Worm (Caenorhabditis elegans) whole organism, early embryonic: Measurements from ENCODE around the gene str-262.

Experiments
- ama-1 ChIP-seq: fragments of 150-350 bp; optimal IDR thresholded peaks from 2 replicates; lab custom pipeline; 2014
- ceh-36 ChIP-seq: sonication (generic microtip); optimal IDR thresholded peaks from 2 replicates; lab custom pipeline; 2016; ENCODE audit warnings: missing genetic modification characterization, inconsistent platforms, missing compliant biosample characterization
- flt-1 ChIP-seq: fragments of 200-800 bp; sonication (Bioruptor generic); IDR thresholded peaks from 2 replicates; pipeline ENCODE4 v1.3.6; 2022; ENCODE audit warnings: missing genetic modification characterization, missing compliant biosample characterization
- hmg-4 ChIP-seq: fragments of 200-800 bp; sonication (Bioruptor generic); optimal IDR thresholded peaks from 2 replicates; lab custom pipeline; 2018; ENCODE audit warnings: mild to moderate bottlenecking, missing genetic modification characterization, missing compliant biosample characterization
- hnd-1 ChIP-seq: sonication (generic microtip); optimal IDR thresholded peaks from 2 replicates; lab custom pipeline; 2016; ENCODE audit warnings: missing genetic modification characterization, missing compliant biosample characterization
- pes-1 ChIP-seq: fragments of 200-800 bp; sonication (Bioruptor generic); IDR thresholded peaks from 2 replicates; pipeline ENCODE4 v1.3.6; 2022; ENCODE audit warnings: missing genetic modification reagents, missing genetic modification characterization, missing compliant biosample characterization
- scrt-1 ChIP-seq: fragments of 200-800 bp; sonication (Bioruptor generic); IDR thresholded peaks from 2 replicates; pipeline ENCODE4 v1.3.6; 2022; ENCODE audit warnings: missing genetic modification characterization, missing compliant biosample characterization
- sea-1 ChIP-seq: fragments of 200-800 bp; sonication (Bioruptor generic); conservative IDR thresholded peaks from 2 replicates; pipeline ENCODE4 v1.3.6; 2022; ENCODE audit warnings: missing genetic modification characterization, missing compliant biosample characterization

ce11 chrV:764732-765131 is 12.2 kb upstream of the str-262 start, which contains the start of gene str-238:
- TF ChIP-seq ama-1 (lab: Kevin White, UChicago) (no peak), hnd-1 (tag; lab: Kevin White, UChicago) (no peak), scrt-1 (GFP tag; lab: Robert Waterston, UW) (no peak), sea-1 (no peak), hmg-4 (GFP tag; lab: Kevin White, UChicago) (no peak), ceh-36 (tag; lab: Kevin White, UChicago) (no peak), pes-1 (GFP tag; lab: Robert Waterston, UW) (no peak), flt-1 (GFP tag; lab: Robert Waterston, UW) (no peak)
